Worm (Caenorhabditis elegans): ENCODE results near the gene cap-1.

The cap-1 gene

ce11 chrIV:7235382-7235917 is 5.4 kb upstream of the cap-1 start (continued):
- no peak for TF ChIP-seq fkh-4 (tag; optimal IDR thresholded peaks at IDR 0.05; ENCODE audit: borderline replicate concordance)
- peak; percentile 0 for TF ChIP-seq unc-130 (tag; optimal IDR thresholded peaks at IDR 0.05)
- no peak for TF ChIP-seq sox-4 (tag; optimal IDR thresholded peaks at IDR 0.05)
- no peak for TF ChIP-seq lin-13 (GFP tag; optimal IDR thresholded peaks at IDR 0.05)
- no peak; the same call in 1 of the 2 replicates for TF ChIP-seq unc-98 (GFP tag; IDR thresholded peaks at IDR 0.05)
- peak; percentile 70 for TF ChIP-seq snu-23 (GFP tag; optimal IDR thresholded peaks at IDR 0.05)
- TF ChIP-seq aha-1 (tag; optimal IDR thresholded peaks at IDR 0.05), result no peak
- peak; percentile 90 for TF ChIP-seq lin-14 (GFP tag; optimal IDR thresholded peaks at IDR 0.05)
- TF ChIP-seq C04F5.9 (tag; optimal IDR thresholded peaks at IDR 0.05), result no peak
- no peak for TF ChIP-seq nhr-84 (tag; optimal IDR thresholded peaks at IDR 0.05)
- no peak for TF ChIP-seq ceh-90 (tag; optimal IDR thresholded peaks at IDR 0.05)
- peak; percentile 85 for TF ChIP-seq elt-2 (tag; optimal IDR thresholded peaks at IDR 0.05)
- TF ChIP-seq ceh-63 (GFP tag; optimal IDR thresholded peaks at IDR 0.05), result no peak
- no peak for TF ChIP-seq ces-1 (GFP tag; optimal IDR thresholded peaks at IDR 0.05)
- TF ChIP-seq ets-5 (GFP tag; IDR thresholded peaks at IDR 0.05), result no peak
- peak; percentile 73 for TF ChIP-seq nhr-85 (tag)
- no peak for TF ChIP-seq Y116A8C.19 (tag; optimal IDR thresholded peaks at IDR 0.05; ENCODE audit: borderline replicate concordance)
- no peak for TF ChIP-seq mef-2 (tag; optimal IDR thresholded peaks at IDR 0.05)
- TF ChIP-seq lin-15B (tag; optimal IDR thresholded peaks at IDR 0.05), result no peak
- no peak for TF ChIP-seq unc-30 (tag; optimal IDR thresholded peaks at IDR 0.05)
- no peak for TF ChIP-seq zag-1 (tag; optimal IDR thresholded peaks at IDR 0.05)
- peak; percentile 51 for TF ChIP-seq nhr-19 (GFP tag; conservative IDR thresholded peaks at IDR 0.05)
- peak in 1 of 2 experiments; percentile 15 for TF ChIP-seq egl-27 (tag; optimal IDR thresholded peaks at IDR 0.05)
- no peak for TF ChIP-seq zip-4 (GFP tag; optimal IDR thresholded peaks at IDR 0.05)
- TF ChIP-seq C34B4.2 (tag; optimal IDR thresholded peaks at IDR 0.05), result no peak
- TF ChIP-seq nhr-90 (tag; optimal IDR thresholded peaks at IDR 0.05; ENCODE audit: poor library complexity), result no peak
- no peak for TF ChIP-seq ztf-4 (tag; optimal IDR thresholded peaks at IDR 0.05)
- TF ChIP-seq grh-1 (GFP tag; IDR thresholded peaks at IDR 0.05), result no peak
- no peak for TF ChIP-seq vab-15 (tag; optimal IDR thresholded peaks at IDR 0.05)
- TF ChIP-seq dsc-1 (tag; optimal IDR thresholded peaks at IDR 0.05), result peak; percentile 53
- peak; percentile 7 for TF ChIP-seq unc-86 (tag; optimal IDR thresholded peaks at IDR 0.05)
- TF ChIP-seq lin-35 (GFP tag; optimal IDR thresholded peaks at IDR 0.05), result peak; percentile 35 to 36
- no peak for TF ChIP-seq lin-39 (tag; optimal IDR thresholded peaks at IDR 0.05)
- no peak for TF ChIP-seq efl-3 (GFP tag; optimal IDR thresholded peaks at IDR 0.05)
- no peak for TF ChIP-seq nhr-237 (tag; optimal IDR thresholded peaks at IDR 0.05)
- TF ChIP-seq hpl-2 (GFP tag; optimal IDR thresholded peaks at IDR 0.05), result no peak
- TF ChIP-seq efl-1 (optimal IDR thresholded peaks at IDR 0.05), result peak; percentile 39 to 53
- TF ChIP-seq efl-1 (GFP tag; optimal IDR thresholded peaks at IDR 0.05 in 1 of 2), result peak; percentile 2 to 83
- peak; percentile 48 for TF ChIP-seq egl-13 (tag; optimal IDR thresholded peaks at IDR 0.05)
- TF ChIP-seq mdl-1 (tag; optimal IDR thresholded peaks at IDR 0.05), result peak in 1 of 2 experiments; percentile 47

- TF ChIP-seq nhr-85 (tag) (peak; percentile 16), aly-2 (tag; optimal IDR thresholded peaks at IDR 0.05) (no peak)
Observed at ce11 chrIV:7234623-7235022, 4.6 kb upstream of the cap-1 start.

ce11 chrIV:7233566-7234014 is 3.6 kb upstream of the cap-1 start:
- TF ChIP-seq xbp-1 (tag; optimal IDR thresholded peaks at IDR 0.05) (no peak), dsc-1 (tag; optimal IDR thresholded peaks at IDR 0.05) (no peak), lir-3 (tag; optimal IDR thresholded peaks at IDR 0.05; ENCODE audit: poor library complexity) (no peak), mdl-1 (tag; optimal IDR thresholded peaks at IDR 0.05) (no peak), elt-3 (tag; optimal IDR thresholded peaks at IDR 0.05) (peak in 2 of 6 experiments; percentile 3 to 7), dpl-1 (GFP tag; optimal IDR thresholded peaks at IDR 0.05) (no peak), blmp-1 (tag; optimal IDR thresholded peaks at IDR 0.05) (peak; percentile 81), jun-1 (tag; optimal IDR thresholded peaks at IDR 0.05) (no peak), fkh-10 (GFP tag; optimal IDR thresholded peaks at IDR 0.05) (no peak), nhr-12 (tag; optimal IDR thresholded peaks at IDR 0.05) (no peak), lsy-2 (tag; optimal IDR thresholded peaks at IDR 0.05) (peak in 1 of 2 experiments; percentile 15), swsn-7 (tag; optimal IDR thresholded peaks at IDR 0.05) (no peak), rnt-1 (tag; optimal IDR thresholded peaks at IDR 0.05) (peak; percentile 28), Y116A8C.19 (tag; optimal IDR thresholded peaks at IDR 0.05; ENCODE audit: borderline replicate concordance) (no peak), pqm-1 (tag; optimal IDR thresholded peaks at IDR 0.05) (no peak)

All from whole organism, L1 larva.